Fruit fly (Drosophila melanogaster) whole organism, adult: ENCODE measurements around the gene CG14416.

Source experiments
- CG11617 ChIP-seq: fragments of 200-800 bp; sonication (Bioruptor generic); optimal IDR thresholded peaks from 2 replicates; lab custom pipeline; 2017; ENCODE audit warnings: mild to moderate bottlenecking, missing biosample characterization, missing genetic modification reagents, missing genetic modification characterization
- CG12768 ChIP-seq: fragments of 200-800 bp; sonication (Bioruptor generic); optimal IDR thresholded peaks from 2 replicates; lab custom pipeline; 2017; ENCODE audit warnings: missing biosample characterization, missing genetic modification characterization, mild to moderate bottlenecking, moderate library complexity, missing genetic modification reagents
- CG14711 ChIP-seq: fragments of 200-800 bp; sonication (Bioruptor generic); optimal IDR thresholded peaks from 2 replicates; lab custom pipeline; 2018; ENCODE audit warnings: missing biosample characterization, mild to moderate bottlenecking, missing genetic modification characterization, moderate library complexity
- CG1620 ChIP-seq: fragments of 200-800 bp; sonication (Bioruptor generic); optimal IDR thresholded peaks from 2 replicates; lab custom pipeline; 2016; ENCODE audit warnings: missing biosample characterization, missing genetic modification characterization
- CG33017 ChIP-seq: fragments of 200-800 bp; sonication (Bioruptor generic); optimal IDR thresholded peaks from 2 replicates; lab custom pipeline; 2018; ENCODE audit warnings: missing biosample characterization, mild to moderate bottlenecking, missing genetic modification characterization, moderate library complexity
- CG5204 ChIP-seq: fragments of 200-800 bp; sonication (Bioruptor generic); optimal IDR thresholded peaks from 2 replicates; lab custom pipeline; 2016; ENCODE audit warnings: missing biosample characterization, missing genetic modification characterization
- CG7045 ChIP-seq: fragments of 200-800 bp; sonication (Bioruptor generic); optimal IDR thresholded peaks from 2 replicates; lab custom pipeline; 2017; ENCODE audit warnings: missing biosample characterization, mild to moderate bottlenecking, missing genetic modification characterization
- CG7101 ChIP-seq: fragments of 200-800 bp; sonication (Bioruptor generic); optimal IDR thresholded peaks from 2 replicates; lab custom pipeline; 2018; ENCODE audit warnings: missing biosample characterization, mild to moderate bottlenecking, missing genetic modification characterization, moderate library complexity
- Clk ChIP-seq: fragments of 200-800 bp; sonication (Bioruptor generic); optimal IDR thresholded peaks from 2 replicates; lab custom pipeline; 2017; ENCODE audit warnings: missing biosample characterization, missing genetic modification characterization
- Crg-1 ChIP-seq: fragments of 200-800 bp; sonication (Bioruptor generic); optimal IDR thresholded peaks from 2 replicates; lab custom pipeline; 2016; ENCODE audit warnings: missing biosample characterization, missing genetic modification characterization
- Hr96 ChIP-seq: fragments of 200-800 bp; sonication (Bioruptor generic); optimal IDR thresholded peaks from 2 replicates; lab custom pipeline; 2016; ENCODE audit warnings: missing biosample characterization, missing genetic modification characterization
- Mnt ChIP-seq: fragments of 200-800 bp; sonication (Bioruptor generic); optimal IDR thresholded peaks from 2 replicates; lab custom pipeline; 2016; ENCODE audit warnings: missing biosample characterization, mild to moderate bottlenecking, missing genetic modification characterization
- bab1 ChIP-seq: fragments of 200-800 bp; sonication (Bioruptor generic); optimal IDR thresholded peaks from 3 replicates; lab custom pipeline; 2019; ENCODE audit warnings: missing biosample characterization, mild to moderate bottlenecking, missing genetic modification characterization, moderate library complexity
- cic ChIP-seq: fragments of 200-800 bp; sonication (Bioruptor generic); optimal IDR thresholded peaks from 2 replicates; lab custom pipeline; 2017; ENCODE audit warnings: missing biosample characterization, mild to moderate bottlenecking, missing genetic modification characterization, moderate library complexity
- cnc ChIP-seq, 2 experiments: fragments of >200 bp; optimal IDR thresholded peaks; 2 replicates each; lab custom pipeline; 2017
- kay ChIP-seq: fragments of 200-800 bp; sonication (Bioruptor generic); peaks from one replicate; lab custom pipeline; 2016; ENCODE audit warnings: missing biosample characterization, missing genetic modification characterization, borderline replicate concordance
- ovo ChIP-seq: fragments of 200-800 bp; sonication (Bioruptor generic); optimal IDR thresholded peaks from 2 replicates; lab custom pipeline; 2016; ENCODE audit warnings: missing biosample characterization, missing genetic modification characterization
- pad ChIP-seq: fragments of 200-800 bp; sonication (Bioruptor generic); optimal IDR thresholded peaks from 3 replicates; lab custom pipeline; 2017; ENCODE audit warnings: missing biosample characterization, missing genetic modification characterization, mild to moderate bottlenecking, moderate library complexity, missing genetic modification reagents
- tj ChIP-seq: fragments of 200-800 bp; sonication (Bioruptor generic); optimal IDR thresholded peaks from 3 replicates; lab custom pipeline; 2017; ENCODE audit warnings: missing biosample characterization, mild to moderate bottlenecking, missing genetic modification characterization, moderate library complexity
- toe ChIP-seq: fragments of 200-800 bp; sonication (Bioruptor generic); optimal IDR thresholded peaks from 2 replicates; lab custom pipeline; 2016; ENCODE audit warnings: missing biosample characterization, missing genetic modification characterization

Gene CG14416

dm6 chrX:2872753-2873152, at the start of gene CG14416:
TSS of gene CG14416 (minus strand) at chrX:2872853.
- TF ChIP-seq cnc (optimal IDR thresholded peaks at IDR 0.05; lab: Kevin White, UChicago) (no peak), pad (GFP tag; lab: Kevin White, UChicago) (no peak), toe (GFP tag; lab: Kevin White, UChicago) (no peak), bab1 (GFP tag; lab: Kevin White, UChicago) (no peak), CG11617 (GFP tag; lab: Kevin White, UChicago) (no peak), kay (GFP tag; lab: Kevin White, UChicago) (no peak), Mnt (GFP tag; lab: Kevin White, UChicago) (no peak), CG12768 (no peak), ovo (GFP tag; lab: Kevin White, UChicago) (no peak), CG33017 (tag; lab: Kevin White, UChicago) (no peak), CG1620 (no peak), CG14711 (no peak), tj (GFP tag; lab: Kevin White, UChicago) (no peak)

dm6 chrX:2919742-2920141, 47.1 kb upstream of the CG14416 start, which contains the start of gene CG3588:
TSS of gene CG3588 (plus strand) at chrX:2919770.
- TF ChIP-seq Hr96 (GFP tag; lab: Kevin White, UChicago) (no peak), kay (GFP tag; lab: Kevin White, UChicago) (no peak), Mnt (GFP tag; lab: Kevin White, UChicago) (no peak), bab1 (GFP tag; lab: Kevin White, UChicago) (no peak), cnc (optimal IDR thresholded peaks at IDR 0.05; lab: Kevin White, UChicago) (no peak), Clk (GFP tag; lab: Kevin White, UChicago) (no peak), CG5204 (GFP tag; lab: Kevin White, UChicago) (no peak), Crg-1 (GFP tag; lab: Kevin White, UChicago) (no peak), tj (GFP tag; lab: Kevin White, UChicago) (no peak), ovo (GFP tag; lab: Kevin White, UChicago) (no peak), CG7045 (no peak)

- TF ChIP-seq CG33017 (tag; lab: Kevin White, UChicago) (no peak), cic (GFP tag; lab: Kevin White, UChicago) (no peak), kay (GFP tag; lab: Kevin White, UChicago) (no peak), tj (GFP tag; lab: Kevin White, UChicago) (no peak), cnc (optimal IDR thresholded peaks at IDR 0.05; lab: Kevin White, UChicago) (no peak), CG11617 (GFP tag; lab: Kevin White, UChicago) (no peak), CG7101 (tag; lab: Kevin White, UChicago) (no peak), Crg-1 (GFP tag; lab: Kevin White, UChicago) (no peak), CG14711 (no peak), toe (GFP tag; lab: Kevin White, UChicago) (no peak), Mnt (GFP tag; lab: Kevin White, UChicago) (no peak), ovo (GFP tag; lab: Kevin White, UChicago) (no peak), CG12768 (no peak), CG5204 (GFP tag; lab: Kevin White, UChicago) (no peak)
Observed at dm6 chrX:2918551-2918950, 45.9 kb upstream of the CG14416 start.

dm6 chrX:2915108-2915507, 42.5 kb upstream of the CG14416 start:
- no peak for TF ChIP-seq CG1620
- TF ChIP-seq CG12768, result no peak
- no peak for TF ChIP-seq Clk (GFP tag; lab: Kevin White, UChicago)
- no peak for TF ChIP-seq CG7101 (tag; lab: Kevin White, UChicago)
- TF ChIP-seq bab1 (GFP tag; lab: Kevin White, UChicago), result no peak
- TF ChIP-seq CG7045, result no peak
- no peak for TF ChIP-seq CG11617 (GFP tag; lab: Kevin White, UChicago)
- no peak for TF ChIP-seq CG14711
- TF ChIP-seq Crg-1 (GFP tag; lab: Kevin White, UChicago), result no peak
- no peak for TF ChIP-seq pad (GFP tag; lab: Kevin White, UChicago)
- TF ChIP-seq ovo (GFP tag; lab: Kevin White, UChicago), result no peak

dm6 chrX:2914091-2914490, 41.4 kb upstream of the CG14416 start:
- TF ChIP-seq tj (GFP tag; lab: Kevin White, UChicago) (no peak), CG1620 (no peak), Mnt (GFP tag; lab: Kevin White, UChicago) (no peak), Hr96 (GFP tag; lab: Kevin White, UChicago) (no peak), pad (GFP tag; lab: Kevin White, UChicago) (no peak), CG5204 (GFP tag; lab: Kevin White, UChicago) (no peak), CG11617 (GFP tag; lab: Kevin White, UChicago) (no peak), Crg-1 (GFP tag; lab: Kevin White, UChicago) (no peak), CG12768 (no peak), toe (GFP tag; lab: Kevin White, UChicago) (no peak), cic (GFP tag; lab: Kevin White, UChicago) (no peak), bab1 (GFP tag; lab: Kevin White, UChicago) (no peak), CG33017 (tag; lab: Kevin White, UChicago) (no peak), CG7045 (no peak)

dm6 chrX:2912581-2912980, 39.9 kb upstream of the CG14416 start:
- no peak for TF ChIP-seq pad (GFP tag; lab: Kevin White, UChicago)
- no peak for TF ChIP-seq CG1620
